Fruit fly (Drosophila melanogaster) whole organism, embryonic: ENCODE measurements around the gene Obp28a.
A peak's percentile ranks its signal among the peaks of the same experiment; 100 is the strongest.

Source experiments
- Ada2b ChIP-seq: fragments of 200-800 bp; sonication (Bioruptor generic); IDR thresholded peaks from 2 replicates; pipeline ENCODE4 v1.3.6; 2022; ENCODE audit warnings: missing biosample characterization, missing genetic modification characterization
- Atf6 ChIP-seq: fragments of 200-800 bp; sonication (Bioruptor generic); IDR thresholded peaks from 2 replicates; pipeline ENCODE4 v1.3.6; 2022; ENCODE audit warnings: missing biosample characterization, missing genetic modification characterization
- Blimp-1 ChIP-seq: fragments of 200-800 bp; sonication (Bioruptor generic); optimal IDR thresholded peaks from 3 replicates; lab custom pipeline; 2018; ENCODE audit warnings: missing biosample characterization, missing genetic modification characterization, mild to moderate bottlenecking, moderate library complexity, missing genetic modification reagents
- CG11398 ChIP-seq: fragments of 200-800 bp; sonication (Bioruptor generic); optimal IDR thresholded peaks from 2 replicates; lab custom pipeline; 2016; ENCODE audit warnings: missing biosample characterization, missing genetic modification characterization
- CG11560 ChIP-seq: fragments of 200-800 bp; sonication (Bioruptor generic); IDR thresholded peaks from 3 replicates; pipeline ENCODE4 v1.3.6; 2022; ENCODE audit warnings: missing biosample characterization, missing genetic modification characterization
- CG12071 ChIP-seq: fragments of 200-800 bp; sonication (Bioruptor generic); optimal IDR thresholded peaks from 3 replicates; lab custom pipeline; 2018; ENCODE audit warnings: missing biosample characterization, mild to moderate bottlenecking, missing genetic modification characterization
- CG13296 ChIP-seq: fragments of 200-800 bp; sonication (Bioruptor generic); optimal IDR thresholded peaks from 3 replicates; lab custom pipeline; 2018; ENCODE audit warnings: missing biosample characterization, mild to moderate bottlenecking, missing genetic modification characterization
- CG14667 ChIP-seq: fragments of 200-800 bp; sonication (Bioruptor generic); IDR thresholded peaks from 2 replicates; pipeline ENCODE4 v1.3.6; 2022; ENCODE audit warnings: missing biosample characterization, missing genetic modification characterization
- CG15269 ChIP-seq: fragments of 200-800 bp; sonication (Bioruptor generic); optimal IDR thresholded peaks from 2 replicates; lab custom pipeline; 2018; ENCODE audit warnings: missing biosample characterization, mild to moderate bottlenecking, missing genetic modification characterization, moderate library complexity
- CG2678 ChIP-seq: fragments of 200-800 bp; sonication (Bioruptor generic); optimal IDR thresholded peaks from 3 replicates; lab custom pipeline; 2019; ENCODE audit warnings: missing biosample characterization, mild to moderate bottlenecking, missing genetic modification characterization, moderate library complexity
- CG30020 ChIP-seq: fragments of 200-800 bp; optimal IDR thresholded peaks from 2 replicates; lab custom pipeline; 2019; ENCODE audit warnings: missing biosample characterization, mild to moderate bottlenecking, missing genetic modification characterization, moderate library complexity
- CG32767 ChIP-seq: fragments of 200-800 bp; sonication (Bioruptor generic); IDR thresholded peaks from 2 replicates; pipeline ENCODE4 v1.3.6; 2022; ENCODE audit warnings: missing biosample characterization, missing genetic modification characterization
- CG6272 ChIP-seq: fragments of 200-800 bp; sonication (Bioruptor generic); IDR thresholded peaks from 2 replicates; pipeline ENCODE4 v1.3.6; 2022; ENCODE audit warnings: missing biosample characterization, missing genetic modification characterization
- CG6854 ChIP-seq: fragments of 200-800 bp; sonication (Bioruptor generic); optimal IDR thresholded peaks from 3 replicates; lab custom pipeline; 2017; ENCODE audit warnings: missing biosample characterization, mild to moderate bottlenecking, missing genetic modification characterization
- CG8290 ChIP-seq, 3 experiments: fragments of 200-800 bp; sonication (Bioruptor generic); optimal IDR thresholded peaks; 2 replicates each; lab custom pipeline; 2016 to 2019; ENCODE audit warnings: missing biosample characterization in 3 of 3, missing genetic modification characterization in 3 of 3, mild to moderate bottlenecking in 2 of 3, moderate library complexity in 1 of 3
- CG9609 ChIP-seq: fragments of 200-800 bp; sonication (Bioruptor generic); optimal IDR thresholded peaks from 3 replicates; lab custom pipeline; 2016; ENCODE audit warnings: missing biosample characterization, missing genetic modification characterization
- Camta ChIP-seq: fragments of 200-800 bp; sonication (Bioruptor generic); optimal IDR thresholded peaks from 2 replicates; lab custom pipeline; 2016; ENCODE audit warnings: missing biosample characterization, missing genetic modification characterization
- Dbx ChIP-seq: fragments of 200-800 bp; sonication (Bioruptor generic); IDR thresholded peaks from 3 replicates; pipeline ENCODE4 v1.3.6; 2022; ENCODE audit warnings: missing biosample characterization, missing genetic modification characterization
- ERR ChIP-seq: fragments of 200-800 bp; sonication (Bioruptor generic); optimal IDR thresholded peaks from 2 replicates; lab custom pipeline; 2016; ENCODE audit warnings: missing biosample characterization, missing genetic modification characterization
- Hr39 ChIP-seq: fragments of >200 bp; optimal IDR thresholded peaks from 2 replicates; lab custom pipeline; 2017
- Max ChIP-seq: fragments of 200-800 bp; sonication (Bioruptor generic); optimal IDR thresholded peaks from 2 replicates; lab custom pipeline; 2016; ENCODE audit warnings: missing biosample characterization, mild to moderate bottlenecking, missing genetic modification characterization
- Mes4 ChIP-seq: fragments of 200-800 bp; sonication (Bioruptor generic); optimal IDR thresholded peaks from 2 replicates; lab custom pipeline; 2016; ENCODE audit warnings: missing biosample characterization, missing genetic modification characterization
- Mrtf ChIP-seq: fragments of 200-800 bp; sonication (Bioruptor generic); IDR thresholded peaks from 3 replicates; pipeline ENCODE4 v1.3.6; 2022; ENCODE audit warnings: missing biosample characterization, missing genetic modification characterization
- NC2α ChIP-seq: fragments of 200-800 bp; sonication (Bioruptor generic); optimal IDR thresholded peaks from 2 replicates; lab custom pipeline; 2016; ENCODE audit warnings: missing biosample characterization, missing genetic modification characterization
- NfI ChIP-seq: fragments of 200-800 bp; sonication (Bioruptor generic); optimal IDR thresholded peaks from 3 replicates; lab custom pipeline; 2018; ENCODE audit warnings: missing biosample characterization, mild to moderate bottlenecking, missing genetic modification characterization, moderate library complexity
- Opbp ChIP-seq: fragments of 200-800 bp; sonication (Bioruptor generic); IDR thresholded peaks from 3 replicates; pipeline ENCODE4 v1.3.6; 2022; ENCODE audit warnings: missing biosample characterization, missing genetic modification characterization; ENCODE audit not compliant: partially characterized antibody
- Sox100B ChIP-seq: fragments of 200-800 bp; sonication (Bioruptor generic); optimal IDR thresholded peaks from 3 replicates; lab custom pipeline; 2018; ENCODE audit warnings: missing biosample characterization, mild to moderate bottlenecking, missing genetic modification characterization
- Sry-β ChIP-seq: fragments of 200-800 bp; sonication (Bioruptor generic); optimal IDR thresholded peaks from 2 replicates; lab custom pipeline; 2018; ENCODE audit warnings: missing biosample characterization, mild to moderate bottlenecking, missing genetic modification characterization, moderate library complexity
- Usf ChIP-seq: fragments of 200-800 bp; sonication (Bioruptor generic); optimal IDR thresholded peaks from 2 replicates; lab custom pipeline; 2017; ENCODE audit warnings: missing genotype, missing biosample characterization, missing genetic modification characterization
- aop ChIP-seq: fragments of 200-800 bp; sonication (Bioruptor generic); IDR thresholded peaks from 2 replicates; pipeline ENCODE4 v1.3.6; 2022; ENCODE audit warnings: missing biosample characterization, missing genetic modification characterization
- br ChIP-seq: fragments of >200 bp; optimal IDR thresholded peaks from 2 replicates; lab custom pipeline; 2017
- cad ChIP-seq: fragments of >200 bp; optimal IDR thresholded peaks from 2 replicates; lab custom pipeline; 2017; ENCODE audit warnings: missing biosample characterization, missing genetic modification characterization
- emc ChIP-seq: fragments of 200-800 bp; sonication (Bioruptor generic); optimal IDR thresholded peaks from 2 replicates; lab custom pipeline; 2016; ENCODE audit warnings: missing biosample characterization, missing genetic modification characterization
- fd102C ChIP-seq: fragments of 200-800 bp; sonication (Bioruptor generic); optimal IDR thresholded peaks from 2 replicates; lab custom pipeline; 2018; ENCODE audit warnings: missing biosample characterization, mild to moderate bottlenecking, missing genetic modification characterization, moderate library complexity
- fd96Cb ChIP-seq: fragments of 200-800 bp; sonication (Bioruptor generic); optimal IDR thresholded peaks from 2 replicates; lab custom pipeline; 2018; ENCODE audit warnings: missing biosample characterization, mild to moderate bottlenecking, missing genetic modification characterization, moderate library complexity
- ftz-f1 ChIP-seq: fragments of 200-800 bp; sonication (Bioruptor generic); optimal IDR thresholded peaks from 2 replicates; lab custom pipeline; 2016; ENCODE audit warnings: missing biosample characterization, missing genetic modification characterization
- hkb ChIP-seq, 2 experiments: fragments of 200-800 bp in 1 of 2; fragments of >200 bp in 1 of 2; sonication (Bioruptor generic) in 1 of 2; IDR thresholded peaks in 1 of 2; optimal IDR thresholded peaks in 1 of 2; 2 replicates each; pipeline versions ENCODE4 v1.3.6 to Lab custom; 2017 to 2022; ENCODE audit warnings: missing biosample characterization in 1 of 2, missing genetic modification characterization in 1 of 2
- lab ChIP-seq: fragments of 200-800 bp; sonication (Bioruptor generic); optimal IDR thresholded peaks from 3 replicates; lab custom pipeline; 2017; ENCODE audit warnings: missing biosample characterization, missing genetic modification characterization, mild to moderate bottlenecking, moderate library complexity, missing genetic modification reagents
- lbe ChIP-seq: fragments of 200-800 bp; sonication (Bioruptor generic); optimal IDR thresholded peaks from 2 replicates; lab custom pipeline; 2016; ENCODE audit warnings: missing biosample characterization, mild to moderate bottlenecking, missing genetic modification characterization
- odd ChIP-seq: fragments of 200-800 bp; sonication (Bioruptor generic); optimal IDR thresholded peaks from 2 replicates; lab custom pipeline; 2017; ENCODE audit warnings: missing biosample characterization, mild to moderate bottlenecking, missing genetic modification characterization
- pho ChIP-seq: fragments of 200-800 bp; sonication (Bioruptor generic); optimal IDR thresholded peaks from 2 replicates; lab custom pipeline; 2016; ENCODE audit warnings: missing biosample characterization, missing genetic modification characterization
- rib ChIP-seq: fragments of 200-800 bp; sonication (Bioruptor generic); IDR thresholded peaks from 2 replicates; pipeline ENCODE4 v1.3.6; 2022; ENCODE audit warnings: missing biosample characterization, missing genetic modification characterization
- run ChIP-seq: fragments of 200-800 bp; sonication (Bioruptor generic); optimal IDR thresholded peaks from 3 replicates; lab custom pipeline; 2018; ENCODE audit warnings: missing biosample characterization, mild to moderate bottlenecking, missing genetic modification characterization
- salm ChIP-seq: fragments of 200-800 bp; sonication (Bioruptor generic); optimal IDR thresholded peaks from 2 replicates; lab custom pipeline; 2018; ENCODE audit warnings: missing biosample characterization, mild to moderate bottlenecking, missing genetic modification characterization
- sd ChIP-seq: fragments of 200-800 bp; sonication (Bioruptor generic); optimal IDR thresholded peaks from 3 replicates; lab custom pipeline; 2018; ENCODE audit warnings: missing biosample characterization, mild to moderate bottlenecking, missing genetic modification characterization, moderate library complexity
- sens ChIP-seq: fragments of 200-800 bp; sonication (Bioruptor generic); peaks from one replicate; lab custom pipeline; 2016; ENCODE audit warnings: missing biosample characterization, missing genetic modification characterization
- shn ChIP-seq: fragments of 200-800 bp; sonication (Bioruptor generic); optimal IDR thresholded peaks from 3 replicates; lab custom pipeline; 2016; ENCODE audit warnings: missing biosample characterization, missing genetic modification characterization
- slou ChIP-seq: fragments of 200-800 bp; sonication (Bioruptor generic); optimal IDR thresholded peaks from 3 replicates; lab custom pipeline; 2016; ENCODE audit warnings: missing biosample characterization, missing genetic modification characterization
- trem ChIP-seq: fragments of 200-800 bp; optimal IDR thresholded peaks from 3 replicates; lab custom pipeline; 2019; ENCODE audit warnings: missing biosample characterization, mild to moderate bottlenecking, missing genetic modification characterization, moderate library complexity

The Obp28a gene

DNA sequence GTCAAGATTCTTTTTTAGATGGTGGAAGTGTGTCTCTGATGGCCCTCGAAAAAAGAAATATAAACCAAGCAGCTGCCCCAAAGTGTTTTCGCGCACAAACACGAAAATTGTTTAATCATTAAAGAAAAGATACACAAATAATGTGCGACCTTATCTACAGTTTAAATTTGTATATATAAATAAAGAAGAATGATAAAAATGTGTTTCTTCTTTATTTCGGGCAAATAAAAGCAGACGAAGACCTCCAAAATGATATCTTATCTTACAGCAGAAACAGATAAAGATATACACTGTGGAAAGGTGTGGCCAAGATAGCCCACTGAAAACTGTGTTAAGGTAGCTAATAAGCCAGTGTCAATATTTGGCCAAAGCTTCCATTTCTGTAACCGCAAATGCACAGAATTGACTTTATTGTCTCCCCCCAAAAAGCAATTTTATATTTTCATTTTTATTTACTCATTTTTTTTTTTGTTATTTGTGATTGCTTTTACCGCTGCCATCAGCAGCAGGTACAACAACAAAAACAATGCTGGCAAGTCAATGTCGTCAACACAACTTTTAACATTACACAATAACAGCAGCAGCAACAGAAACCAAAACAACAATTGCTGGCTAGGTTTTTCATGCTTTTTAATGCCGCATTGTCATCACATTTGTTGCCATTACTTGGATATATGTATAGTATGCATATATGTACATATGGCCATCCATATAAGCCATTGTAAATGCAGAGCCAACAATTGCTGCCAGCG lies 28.1 kb upstream of the Obp28a start (continued):
- TF ChIP-seq trem (tag; lab: Kevin White, UChicago) (peak; percentile 19), cad (GFP tag; lab: Kevin White, UChicago) (no peak), CG13296 (peak; percentile 8), hkb (optimal IDR thresholded peaks at IDR 0.05; lab: Kevin White, UChicago) (no peak), hkb (GFP tag; IDR thresholded peaks at IDR 0.05; lab: Robert Waterston, UW) (peak; percentile 63), Atf6 (GFP tag; lab: Robert Waterston, UW) (peak; percentile 28; the same call in 1 of the 2 replicates), run (tag; lab: Kevin White, UChicago) (no peak), Sox100B (GFP tag; lab: Kevin White, UChicago) (peak; percentile 39), Dbx (GFP tag; lab: Robert Waterston, UW) (no peak), odd (GFP tag; lab: Kevin White, UChicago) (peak; percentile 76), CG6272 (GFP tag; lab: Robert Waterston, UW) (no peak), CG9609 (GFP tag; lab: Kevin White, UChicago) (no peak)

dm6 chr2L:7523564-7523963 lies 26.4 kb upstream of the Obp28a start:
- TF ChIP-seq CG12071, result peak; percentile 1
- TF ChIP-seq ERR (GFP tag; lab: Kevin White, UChicago), result no peak
- no peak for TF ChIP-seq CG6854
- TF ChIP-seq slou, result no peak
- TF ChIP-seq Opbp (GFP tag; lab: Robert Waterston, UW), result no peak
- no peak for TF ChIP-seq Camta (GFP tag; lab: Kevin White, UChicago)
- no peak for TF ChIP-seq NfI
- TF ChIP-seq pho (GFP tag; lab: Kevin White, UChicago), result no peak
- TF ChIP-seq emc, result no peak
- TF ChIP-seq Max (GFP tag; lab: Kevin White, UChicago), result no peak
- no peak for TF ChIP-seq ftz-f1
- no peak for TF ChIP-seq CG11398 (GFP tag; lab: Kevin White, UChicago)
- no peak for TF ChIP-seq fd96Cb
- TF ChIP-seq CG32767 (GFP tag; lab: Robert Waterston, UW), result no peak
- TF ChIP-seq Blimp-1 (GFP tag; lab: Kevin White, UChicago), result no peak
- TF ChIP-seq br (lab: Kevin White, UChicago), result no peak
- no peak for TF ChIP-seq Sry-β (GFP tag; lab: Kevin White, UChicago)
- no peak for TF ChIP-seq salm (tag; lab: Kevin White, UChicago)
- no peak for TF ChIP-seq Hr39 (lab: Kevin White, UChicago)
- no peak for TF ChIP-seq CG14667 (GFP tag; lab: Robert Waterston, UW)
- TF ChIP-seq CG11560, result no peak
- TF ChIP-seq CG8290 (GFP tag; optimal IDR thresholded peaks at IDR 0.05; lab: Kevin White, UChicago), result no peak
- TF ChIP-seq CG8290 (tag; optimal IDR thresholded peaks at IDR 0.05; lab: Kevin White, UChicago), result peak in 1 of 2 experiments; percentile 41
- TF ChIP-seq sd, result peak; percentile 20
- no peak for TF ChIP-seq aop (GFP tag; lab: Robert Waterston, UW)
- TF ChIP-seq CG2678 (tag; lab: Kevin White, UChicago), result peak; percentile 7
- TF ChIP-seq sens (GFP tag; lab: Kevin White, UChicago), result peak; percentile 39
- TF ChIP-seq rib (GFP tag; lab: Robert Waterston, UW), result peak; percentile 45; the same call in 1 of the 2 replicates
- TF ChIP-seq lab, result peak; percentile 48
- no peak for TF ChIP-seq Mrtf
- TF ChIP-seq lbe (GFP tag; lab: Kevin White, UChicago), result peak; percentile 26
- TF ChIP-seq CG30020 (tag; lab: Kevin White, UChicago), result no peak
- peak; percentile 6 for TF ChIP-seq CG15269 (tag; lab: Kevin White, UChicago)
- no peak for TF ChIP-seq Mes4 (GFP tag; lab: Kevin White, UChicago)
- no peak for TF ChIP-seq NC2α (GFP tag; lab: Kevin White, UChicago)
- TF ChIP-seq Ada2b, result no peak
- TF ChIP-seq fd102C, result no peak
- TF ChIP-seq shn (GFP tag; lab: Kevin White, UChicago), result no peak
- no peak for TF ChIP-seq Usf (GFP tag; lab: Kevin White, UChicago)
